Worm (Caenorhabditis elegans) whole organism, L3 larva: ENCODE results near the gene K02E2.11.

ENCODE experiments used
- ZK546.5 ChIP-seq: sonication (generic microtip); optimal IDR thresholded peaks from 2 replicates; lab custom pipeline; 2017; ENCODE audit warnings: missing biosample characterization, missing genetic modification characterization
- daf-12 ChIP-seq: fragments of 150-350 bp; optimal IDR thresholded peaks from 2 replicates; lab custom pipeline; 2014; ENCODE audit warnings: missing biosample characterization, missing genetic modification reagents, missing genetic modification characterization
- fkh-10 ChIP-seq: sonication (generic microtip); optimal IDR thresholded peaks from 2 replicates; lab custom pipeline; 2017; ENCODE audit warnings: missing biosample characterization, missing genetic modification reagents, missing genetic modification characterization
- lin-15B ChIP-seq: fragments of 150-350 bp; optimal IDR thresholded peaks from 2 replicates; lab custom pipeline; 2014; ENCODE audit warnings: missing biosample characterization, missing genetic modification characterization
- mdl-1 ChIP-seq: fragments of 150-350 bp; optimal IDR thresholded peaks from 2 replicates; lab custom pipeline; 2014; ENCODE audit warnings: missing biosample characterization, missing genetic modification characterization
- nhr-12 ChIP-seq: fragments of 150-350 bp; optimal IDR thresholded peaks from 2 replicates; lab custom pipeline; 2014; ENCODE audit warnings: missing biosample characterization, missing genetic modification characterization
- pha-4 ChIP-seq: fragments of 150-350 bp; optimal IDR thresholded peaks from 2 replicates; lab custom pipeline; 2014; ENCODE audit warnings: missing biosample characterization, missing genetic modification reagents, missing genetic modification characterization
- unc-62 ChIP-seq: fragments of 150-350 bp; sonication (generic microtip); optimal IDR thresholded peaks from 4 replicates; lab custom pipeline; 2014; ENCODE audit warnings: missing biosample characterization, missing genetic modification reagents, missing genetic modification characterization
- ztf-11 ChIP-seq: fragments of 150-350 bp; optimal IDR thresholded peaks from 2 replicates; lab custom pipeline; 2014; ENCODE audit warnings: missing biosample characterization, missing genetic modification characterization

- TF ChIP-seq mdl-1, result no peak
- no peak for TF ChIP-seq daf-12 (tag; lab: Kevin White, UChicago)
- TF ChIP-seq fkh-10 (GFP tag; lab: Kevin White, UChicago), result no peak
- no peak for TF ChIP-seq ztf-11 (tag; lab: Kevin White, UChicago)
- TF ChIP-seq nhr-12 (tag; lab: Kevin White, UChicago), result no peak
- TF ChIP-seq unc-62, result no peak
- no peak for TF ChIP-seq lin-15B
- TF ChIP-seq ZK546.5, result no peak
- TF ChIP-seq pha-4, result peak; percentile 40
These were observed 40.3 kb downstream of the K02E2.11 start for ce11 chrV:20423428-20423827.
